Worm (Caenorhabditis elegans) whole organism, mixed stage, embryonic: ENCODE measurements around the gene zmp-4.

Experiments used
- ces-1 ChIP-seq: fragments of 150-350 bp; optimal IDR thresholded peaks from 2 replicates; lab custom pipeline; 2014; ENCODE audit warnings: missing biosample characterization, missing genetic modification reagents, missing genetic modification characterization
- ham-2 ChIP-seq: fragments of 200-800 bp; sonication (Bioruptor generic); optimal IDR thresholded peaks from 2 replicates; lab custom pipeline; 2018; ENCODE audit warnings: mild to moderate bottlenecking, missing genetic modification characterization, missing compliant biosample characterization
- lin-13 ChIP-seq: fragments of 150-350 bp; optimal IDR thresholded peaks from 2 replicates; lab custom pipeline; 2014; ENCODE audit warnings: missing biosample characterization, missing genetic modification characterization
- nhr-76 ChIP-seq: sonication (generic microtip); optimal IDR thresholded peaks from 2 replicates; lab custom pipeline; 2017; ENCODE audit warnings: missing biosample characterization, missing genetic modification characterization

DNA sequence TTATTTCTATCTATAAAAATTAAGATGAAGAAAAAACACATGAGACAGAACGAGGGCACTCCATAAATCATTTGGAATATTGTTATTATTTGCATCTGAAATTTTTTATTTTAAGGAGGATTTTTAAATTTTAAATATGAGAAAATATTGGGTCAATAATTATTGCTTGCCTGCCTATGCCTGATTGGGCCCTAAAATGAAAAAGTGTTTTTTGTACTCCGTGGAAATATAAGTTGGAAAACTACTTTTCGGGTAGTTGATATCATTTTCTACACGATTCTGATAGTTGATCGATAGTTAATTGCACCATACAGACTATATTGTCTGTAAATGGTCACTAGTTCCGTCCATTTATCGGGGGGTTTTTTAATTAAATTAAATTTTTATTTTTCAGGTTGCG lies 6.8 kb upstream of the zmp-4 start, which contains the start of gene srg-55:
- TF ChIP-seq ces-1 (GFP tag; lab: Kevin White, UChicago), result no peak
- no peak for TF ChIP-seq lin-13 (tag; lab: Kevin White, UChicago)
- TF ChIP-seq ham-2 (GFP tag; lab: Kevin White, UChicago), result no peak
- TF ChIP-seq nhr-76, result no peak
